Fruit fly (Drosophila melanogaster): ENCODE results near the gene yellow-k.

Gene yellow-k

dm6 chr3L:15500813-15501645, 19.4 kb upstream of the yellow-k start, which contains the start of gene CG7272 (continued):
- TF ChIP-seq HLH54F (GFP tag; optimal IDR thresholded peaks at IDR 0.05) (no peak), ci (GFP tag; IDR thresholded peaks at IDR 0.05) (peak; percentile 30; the same call in 1 of the 3 replicates), stwl (tag; optimal IDR thresholded peaks at IDR 0.05) (peak; percentile 17), CG1792 (GFP tag; optimal IDR thresholded peaks at IDR 0.05) (no peak), E2f2 (GFP tag; IDR thresholded peaks at IDR 0.05) (peak; percentile 97), CG15601 (tag; optimal IDR thresholded peaks at IDR 0.05) (no peak), CG17912 (GFP tag; optimal IDR thresholded peaks at IDR 0.05) (no peak), CG18011 (GFP tag; optimal IDR thresholded peaks at IDR 0.05) (peak; percentile 22), CG2199 (GFP tag; IDR thresholded peaks at IDR 0.05) (no peak), seq (GFP tag; IDR thresholded peaks at IDR 0.05) (peak; percentile 23; the same call in 1 of the 2 replicates), ind (GFP tag; optimal IDR thresholded peaks at IDR 0.05) (no peak), nau (GFP tag; optimal IDR thresholded peaks at IDR 0.05) (no peak), sim (GFP tag; IDR thresholded peaks at IDR 0.05) (no peak), odd (GFP tag; optimal IDR thresholded peaks at IDR 0.05) (no peak), MBD-R2 (GFP tag; IDR thresholded peaks at IDR 0.05) (peak; percentile 43), CG30020 (tag; optimal IDR thresholded peaks at IDR 0.05) (no peak), Atf6 (GFP tag; IDR thresholded peaks at IDR 0.05) (peak; percentile 20; the same call in 1 of the 2 replicates), slou (GFP tag; optimal IDR thresholded peaks at IDR 0.05) (no peak), Taf1 (GFP tag; IDR thresholded peaks at IDR 0.05) (no peak), sd (tag; optimal IDR thresholded peaks at IDR 0.05) (peak; percentile 36), CG34376 (GFP tag; optimal IDR thresholded peaks at IDR 0.05) (peak; percentile 52), Hr3 (GFP tag; optimal IDR thresholded peaks at IDR 0.05) (no peak), CG7928 (GFP tag; optimal IDR thresholded peaks at IDR 0.05) (no peak), Dfd (GFP tag; optimal IDR thresholded peaks at IDR 0.05) (no peak), slbo (GFP tag; IDR thresholded peaks at IDR 0.05) (no peak), Pdp1 (GFP tag; optimal IDR thresholded peaks at IDR 0.05) (peak in 1 of 2 experiments; percentile 78), CG2116 (GFP tag; optimal IDR thresholded peaks at IDR 0.05) (peak; percentile 62), Poxn (GFP tag; IDR thresholded peaks at IDR 0.05) (no peak), rib (GFP tag; IDR thresholded peaks at IDR 0.05) (no peak), TFAM (GFP tag; optimal IDR thresholded peaks at IDR 0.05) (no peak), CG7357 (GFP tag; IDR thresholded peaks at IDR 0.05) (no peak), MTF-1 (GFP tag; optimal IDR thresholded peaks at IDR 0.05; ENCODE audit: borderline replicate concordance) (peak; percentile 14), CG3838 (GFP tag; optimal IDR thresholded peaks at IDR 0.05) (no peak), Scr (GFP tag; IDR thresholded peaks at IDR 0.05; ENCODE audit: partially characterized antibody) (peak; percentile 20; the same call in 1 of the 2 replicates), CG2678 (tag; optimal IDR thresholded peaks at IDR 0.05) (peak; percentile 24), CG16813 (GFP tag; IDR thresholded peaks at IDR 0.05; ENCODE audit: partially characterized antibody) (0 out of 3 replicates have a peak, but pooled peaks have one; percentile 19), pb (GFP tag; optimal IDR thresholded peaks at IDR 0.05) (no peak), CG15269 (tag; optimal IDR thresholded peaks at IDR 0.05) (peak; percentile 27), row (GFP tag; IDR thresholded peaks at IDR 0.05) (peak; percentile 52; the same call in 2 of the 3 replicates), Tbp (GFP tag; optimal IDR thresholded peaks at IDR 0.05) (no peak), Hsf (GFP tag; optimal IDR thresholded peaks at IDR 0.05) (no peak), bigmax (GFP tag; optimal IDR thresholded peaks at IDR 0.05) (peak; percentile 27), dm (GFP tag; optimal IDR thresholded peaks at IDR 0.05) (no peak), CG7963 (GFP tag; IDR thresholded peaks at IDR 0.05; ENCODE audit: partially characterized antibody) (no peak), vnd (GFP tag; IDR thresholded peaks at IDR 0.05; ENCODE audit: partially characterized antibody) (peak; percentile 39; the same call in 2 of the 3 replicates), oc (tag; optimal IDR thresholded peaks at IDR 0.05) (peak; percentile 7), Xrp1 (GFP tag; IDR thresholded peaks at IDR 0.05) (peak; percentile 32; the same call in 1 of the 2 replicates), CG4360 (GFP tag; IDR thresholded peaks at IDR 0.05) (no peak), CG6765 (GFP tag; optimal IDR thresholded peaks at IDR 0.05) (no peak)

Data from whole organism, embryonic.